Worm (Caenorhabditis elegans) whole organism, L2 larva: ENCODE measurements around the gene C05G5.1.
A peak's percentile ranks its signal among the peaks of the same experiment; 100 is the strongest.

Experiments used
- R02D3.7 ChIP-seq: fragments of 150-350 bp; optimal IDR thresholded peaks from 2 replicates; lab custom pipeline; 2014; ENCODE audit warnings: missing biosample characterization, missing genetic modification characterization
- ZK546.5 ChIP-seq: sonication (generic microtip); optimal IDR thresholded peaks from 2 replicates; lab custom pipeline; 2017; ENCODE audit warnings: missing biosample characterization, missing genetic modification characterization
- aly-2 ChIP-seq: fragments of 150-350 bp; optimal IDR thresholded peaks from 2 replicates; lab custom pipeline; 2014; ENCODE audit warnings: missing biosample characterization, missing genetic modification characterization
- ama-1 ChIP-seq: fragments of 150-350 bp; optimal IDR thresholded peaks from 2 replicates; lab custom pipeline; 2018; ENCODE audit warnings: inconsistent platforms
- ceh-82 ChIP-seq: fragments of 150-350 bp; optimal IDR thresholded peaks from 2 replicates; lab custom pipeline; 2014; ENCODE audit warnings: missing biosample characterization, missing genetic modification characterization
- lin-39 ChIP-seq: fragments of 150-350 bp; optimal IDR thresholded peaks from 2 replicates; lab custom pipeline; 2014; ENCODE audit warnings: missing biosample characterization, missing genetic modification reagents, missing genetic modification characterization
- nhr-12 ChIP-seq: fragments of 150-350 bp; optimal IDR thresholded peaks from 2 replicates; lab custom pipeline; 2014; ENCODE audit warnings: missing biosample characterization, missing genetic modification characterization
- nhr-237 ChIP-seq: fragments of 150-350 bp; optimal IDR thresholded peaks from 2 replicates; lab custom pipeline; 2014; ENCODE audit warnings: missing biosample characterization, missing genetic modification characterization
- nhr-25 ChIP-seq: fragments of 150-350 bp; sonication (generic microtip); optimal IDR thresholded peaks from 3 replicates; lab custom pipeline; 2014; ENCODE audit warnings: missing biosample characterization, missing genetic modification characterization
- nhr-77 ChIP-seq: fragments of 150-350 bp; optimal IDR thresholded peaks from 2 replicates; lab custom pipeline; 2014; ENCODE audit warnings: missing biosample characterization, missing genetic modification characterization
- snpc-4 ChIP-seq: fragments of 150-350 bp; optimal IDR thresholded peaks from 2 replicates; lab custom pipeline; 2014; ENCODE audit warnings: missing biosample characterization, missing genetic modification characterization
- unc-39 ChIP-seq: fragments of 150-350 bp; optimal IDR thresholded peaks from 2 replicates; lab custom pipeline; 2014; ENCODE audit warnings: missing biosample characterization, missing genetic modification characterization
- unc-62 ChIP-seq: fragments of 150-350 bp; optimal IDR thresholded peaks from 2 replicates; lab custom pipeline; 2014; ENCODE audit warnings: missing biosample characterization, missing genetic modification reagents, missing genetic modification characterization

ce11 chrX:14743210-14743609 lies 3.3 kb upstream of the C05G5.1 start:
- TF ChIP-seq unc-62 (GFP tag; lab: Kevin White, UChicago), result no peak
- TF ChIP-seq nhr-237 (tag; lab: Kevin White, UChicago), result no peak
- TF ChIP-seq aly-2 (tag; lab: Kevin White, UChicago), result no peak
- peak; percentile 21 for TF ChIP-seq ama-1 (lab: Kevin White, UChicago)
- no peak for TF ChIP-seq nhr-12 (tag; lab: Kevin White, UChicago)
- no peak for TF ChIP-seq ZK546.5 (tag; lab: Kevin White, UChicago)
- TF ChIP-seq nhr-25 (tag; lab: Kevin White, UChicago), result no peak
- no peak for TF ChIP-seq ceh-82 (tag; lab: Kevin White, UChicago)
- TF ChIP-seq snpc-4 (tag; lab: Kevin White, UChicago), result no peak
- TF ChIP-seq unc-39 (tag; lab: Kevin White, UChicago), result no peak
- no peak for TF ChIP-seq lin-39 (tag; lab: Kevin White, UChicago)
- TF ChIP-seq nhr-77 (tag; lab: Kevin White, UChicago), result no peak
- no peak for TF ChIP-seq R02D3.7 (tag; lab: Kevin White, UChicago)
